Fruit fly (Drosophila melanogaster) whole organism, embryonic: ENCODE data around the gene Tsp2A.
A peak's percentile ranks its signal among the peaks of the same experiment; 100 is the strongest.

ENCODE experiments used
- Antp ChIP-seq: fragments of 200-800 bp; sonication (Bioruptor generic); optimal IDR thresholded peaks from 3 replicates; lab custom pipeline; 2016; ENCODE audit warnings: missing biosample characterization, missing genetic modification characterization
- Atf-2 ChIP-seq: fragments of 200-800 bp; sonication (Bioruptor generic); optimal IDR thresholded peaks from 2 replicates; lab custom pipeline; 2016; ENCODE audit warnings: missing biosample characterization, missing genetic modification characterization
- CG10654 ChIP-seq: fragments of 200-800 bp; sonication (Bioruptor generic); optimal IDR thresholded peaks from 2 replicates; lab custom pipeline; 2016; ENCODE audit warnings: missing biosample characterization, missing genetic modification characterization
- CG11504 ChIP-seq: fragments of 200-800 bp; sonication (Bioruptor generic); optimal IDR thresholded peaks from 3 replicates; lab custom pipeline; 2019; ENCODE audit warnings: missing biosample characterization, mild to moderate bottlenecking, missing genetic modification characterization, moderate library complexity
- CG11560 ChIP-seq: fragments of 200-800 bp; sonication (Bioruptor generic); IDR thresholded peaks from 3 replicates; pipeline ENCODE4 v1.3.6; 2022; ENCODE audit warnings: missing biosample characterization, missing genetic modification characterization
- CG13296 ChIP-seq: fragments of 200-800 bp; sonication (Bioruptor generic); optimal IDR thresholded peaks from 3 replicates; lab custom pipeline; 2018; ENCODE audit warnings: missing biosample characterization, mild to moderate bottlenecking, missing genetic modification characterization
- CG13894 ChIP-seq: fragments of 200-800 bp; sonication (Bioruptor generic); optimal IDR thresholded peaks from 3 replicates; lab custom pipeline; 2018; ENCODE audit warnings: missing biosample characterization, mild to moderate bottlenecking, missing genetic modification characterization, moderate library complexity
- CG15514 ChIP-seq: fragments of 200-800 bp; sonication (Bioruptor generic); optimal IDR thresholded peaks from 3 replicates; lab custom pipeline; 2017; ENCODE audit warnings: missing biosample characterization, missing genetic modification characterization, mild to moderate bottlenecking, moderate library complexity, missing genetic modification reagents
- CG17802 ChIP-seq: fragments of 200-800 bp; sonication (Bioruptor generic); optimal IDR thresholded peaks from 2 replicates; lab custom pipeline; 2018; ENCODE audit warnings: missing biosample characterization, mild to moderate bottlenecking, missing genetic modification characterization, moderate library complexity
- CG17912 ChIP-seq: fragments of 200-800 bp; sonication (Bioruptor generic); optimal IDR thresholded peaks from 2 replicates; lab custom pipeline; 2018; ENCODE audit warnings: missing biosample characterization, mild to moderate bottlenecking, missing genetic modification characterization
- CG2202 ChIP-seq: fragments of 200-800 bp; sonication (Bioruptor generic); optimal IDR thresholded peaks from 2 replicates; lab custom pipeline; 2018; ENCODE audit warnings: missing biosample characterization, mild to moderate bottlenecking, missing genetic modification characterization
- CG2712 ChIP-seq: fragments of 200-800 bp; optimal IDR thresholded peaks from 3 replicates; lab custom pipeline; 2019; ENCODE audit warnings: missing biosample characterization, mild to moderate bottlenecking, missing genetic modification characterization, moderate library complexity
- CG30403 ChIP-seq: fragments of 200-800 bp; sonication (Bioruptor generic); optimal IDR thresholded peaks from 3 replicates; lab custom pipeline; 2016; ENCODE audit warnings: missing biosample characterization, missing genetic modification characterization
- CG3065 ChIP-seq: fragments of 200-800 bp; sonication (Bioruptor generic); optimal IDR thresholded peaks from 2 replicates; lab custom pipeline; 2016; ENCODE audit warnings: missing biosample characterization, missing genetic modification characterization
- CG34224 ChIP-seq: fragments of 200-800 bp; sonication (Bioruptor generic); IDR thresholded peaks from 3 replicates; pipeline ENCODE4 v1.3.6; 2022; ENCODE audit warnings: missing biosample characterization, missing genetic modification characterization; ENCODE audit not compliant: partially characterized antibody
- CG3995 ChIP-seq: fragments of 200-800 bp; sonication (Bioruptor generic); optimal IDR thresholded peaks from 3 replicates; lab custom pipeline; 2016; ENCODE audit warnings: missing biosample characterization, missing genetic modification characterization
- CG6791 ChIP-seq: fragments of 200-800 bp; sonication (Bioruptor generic); IDR thresholded peaks from 3 replicates; pipeline ENCODE4 v1.3.6; 2022; ENCODE audit warnings: missing biosample characterization, missing genetic modification characterization; ENCODE audit not compliant: partially characterized antibody
- Dek ChIP-seq: fragments of 200-800 bp; sonication (Bioruptor generic); optimal IDR thresholded peaks from 3 replicates; lab custom pipeline; 2019; ENCODE audit warnings: missing biosample characterization, mild to moderate bottlenecking, missing genetic modification characterization, moderate library complexity
- Elba2 ChIP-seq: fragments of 200-800 bp; sonication (Bioruptor generic); optimal IDR thresholded peaks from 3 replicates; lab custom pipeline; 2016; ENCODE audit warnings: missing biosample characterization, missing genetic modification characterization
- Ets65A ChIP-seq: fragments of 200-800 bp; sonication (Bioruptor generic); peaks from one replicate; lab custom pipeline; 2016; ENCODE audit warnings: missing biosample characterization, missing genetic modification characterization
- Fer3 ChIP-seq: fragments of 200-800 bp; sonication (Bioruptor generic); optimal IDR thresholded peaks from 2 replicates; lab custom pipeline; 2018; ENCODE audit warnings: missing biosample characterization, mild to moderate bottlenecking, missing genetic modification characterization, moderate library complexity
- HLHmδ ChIP-seq: fragments of 200-800 bp; sonication (Bioruptor generic); optimal IDR thresholded peaks from 2 replicates; lab custom pipeline; 2018; ENCODE audit warnings: missing biosample characterization, mild to moderate bottlenecking, missing genetic modification characterization, moderate library complexity
- MBD-R2 ChIP-seq: fragments of 200-800 bp; sonication (Bioruptor generic); IDR thresholded peaks from 2 replicates; pipeline ENCODE4 v1.3.6; 2022; ENCODE audit warnings: missing biosample characterization, missing genetic modification characterization
- Med ChIP-seq: fragments of 200-800 bp; sonication (Bioruptor generic); peaks from one replicate; lab custom pipeline; 2016; ENCODE audit warnings: missing biosample characterization, missing genetic modification characterization, mild to moderate bottlenecking, inconsistent platforms, moderate library complexity
- Myb ChIP-seq: fragments of 200-800 bp; sonication (Bioruptor generic); optimal IDR thresholded peaks from 2 replicates; lab custom pipeline; 2016; ENCODE audit warnings: missing biosample characterization, missing genetic modification characterization
- NK7.1 ChIP-seq: fragments of 200-800 bp; sonication (Bioruptor generic); optimal IDR thresholded peaks from 3 replicates; lab custom pipeline; 2016; ENCODE audit warnings: missing biosample characterization, missing genetic modification characterization
- Nf-YB ChIP-seq: fragments of 200-800 bp; sonication (Bioruptor generic); optimal IDR thresholded peaks from 3 replicates; lab custom pipeline; 2019; ENCODE audit warnings: missing biosample characterization, mild to moderate bottlenecking, missing genetic modification characterization, moderate library complexity
- Scr ChIP-seq: fragments of 200-800 bp; sonication (Bioruptor generic); IDR thresholded peaks from 2 replicates; pipeline ENCODE4 v1.3.6; 2022; ENCODE audit warnings: missing biosample characterization, missing genetic modification characterization; ENCODE audit not compliant: partially characterized antibody
- Sox102F ChIP-seq: fragments of 200-800 bp; sonication (Bioruptor generic); optimal IDR thresholded peaks from 2 replicates; lab custom pipeline; 2018; ENCODE audit warnings: missing biosample characterization, mild to moderate bottlenecking, missing genetic modification characterization, moderate library complexity
- Xbp1 ChIP-seq: fragments of 200-800 bp; sonication (Bioruptor generic); optimal IDR thresholded peaks from 3 replicates; lab custom pipeline; 2016; ENCODE audit warnings: missing biosample characterization, mild to moderate bottlenecking, missing genetic modification characterization
- amos ChIP-seq: fragments of 200-800 bp; sonication (Bioruptor generic); IDR thresholded peaks from 2 replicates; pipeline ENCODE4 v1.3.6; 2022; ENCODE audit warnings: missing biosample characterization, missing genetic modification characterization; ENCODE audit not compliant: partially characterized antibody
- bsh ChIP-seq, 2 experiments: fragments of 200-800 bp; sonication (Bioruptor generic); optimal IDR thresholded peaks; 2 replicates each; lab custom pipeline; 2017 to 2018; ENCODE audit warnings: mild to moderate bottlenecking in 2 of 2, missing biosample characterization in 2 of 2, missing genetic modification characterization in 2 of 2, moderate library complexity in 1 of 2
- caup ChIP-seq: fragments of 200-800 bp; sonication (Bioruptor generic); optimal IDR thresholded peaks from 3 replicates; lab custom pipeline; 2017; ENCODE audit warnings: missing biosample characterization, mild to moderate bottlenecking, missing genetic modification characterization, moderate library complexity; ENCODE audit not compliant: severe bottlenecking
- dpn ChIP-seq, 2 experiments: fragments of 200-800 bp; sonication (Bioruptor generic); optimal IDR thresholded peaks; 3 replicates each; lab custom pipeline; 2016; ENCODE audit warnings: missing biosample characterization in 2 of 2, missing genetic modification characterization in 2 of 2
- emc ChIP-seq: fragments of 200-800 bp; sonication (Bioruptor generic); optimal IDR thresholded peaks from 2 replicates; lab custom pipeline; 2016; ENCODE audit warnings: missing biosample characterization, missing genetic modification characterization
- eve ChIP-seq, 2 experiments: fragments of >200 bp; optimal IDR thresholded peaks; 2 replicates each; lab custom pipeline; 2017; ENCODE audit warnings: missing biosample characterization in 2 of 2, missing genetic modification characterization in 2 of 2
- grn ChIP-seq: fragments of 200-800 bp; sonication (Bioruptor generic); optimal IDR thresholded peaks from 3 replicates; lab custom pipeline; 2017; ENCODE audit warnings: missing biosample characterization, missing genetic modification characterization
- jing ChIP-seq: fragments of 200-800 bp; sonication (Bioruptor generic); optimal IDR thresholded peaks from 2 replicates; lab custom pipeline; 2018; ENCODE audit warnings: missing biosample characterization, mild to moderate bottlenecking, missing genetic modification characterization
- jumu ChIP-seq: fragments of 200-800 bp; sonication (Bioruptor generic); optimal IDR thresholded peaks from 3 replicates; lab custom pipeline; 2016; ENCODE audit warnings: missing biosample characterization, missing genetic modification characterization
- lola ChIP-seq, 3 experiments: fragments of >200 bp in 2 of 3; fragments of 200-800 bp in 1 of 3; sonication (Bioruptor generic) in 1 of 3; optimal IDR thresholded peaks; 2 replicates each; lab custom pipeline; 2017 to 2019; ENCODE audit warnings: missing biosample characterization in 3 of 3, missing genetic modification characterization in 3 of 3, mild to moderate bottlenecking in 1 of 3, moderate library complexity in 1 of 3
- maf-S ChIP-seq: fragments of 200-800 bp; sonication (Bioruptor generic); optimal IDR thresholded peaks from 2 replicates; lab custom pipeline; 2016; ENCODE audit warnings: missing biosample characterization, missing genetic modification characterization
- nau ChIP-seq: fragments of 200-800 bp; sonication (Bioruptor generic); optimal IDR thresholded peaks from 3 replicates; lab custom pipeline; 2017; ENCODE audit warnings: missing biosample characterization, mild to moderate bottlenecking, missing genetic modification characterization, missing genetic modification reagents
- nerfin-2 ChIP-seq: fragments of 200-800 bp; sonication (Bioruptor generic); IDR thresholded peaks from 2 replicates; pipeline ENCODE4 v1.3.6; 2022; ENCODE audit warnings: missing biosample characterization, missing genetic modification characterization; ENCODE audit not compliant: partially characterized antibody
- onecut ChIP-seq: fragments of 200-800 bp; sonication (Bioruptor generic); IDR thresholded peaks from 2 replicates; pipeline ENCODE4 v1.3.6; 2022; ENCODE audit warnings: missing biosample characterization, missing genetic modification characterization
- pb ChIP-seq: fragments of 200-800 bp; sonication (Bioruptor generic); optimal IDR thresholded peaks from 3 replicates; lab custom pipeline; 2016; ENCODE audit warnings: missing biosample characterization, missing genetic modification characterization
- peb ChIP-seq: fragments of 200-800 bp; sonication (Bioruptor generic); IDR thresholded peaks from 2 replicates; pipeline ENCODE4 v1.3.6; 2022; ENCODE audit warnings: missing biosample characterization, missing genetic modification characterization
- pzg ChIP-seq: fragments of 200-800 bp; sonication (Bioruptor generic); optimal IDR thresholded peaks from 3 replicates; lab custom pipeline; 2018; ENCODE audit warnings: missing biosample characterization, mild to moderate bottlenecking, missing genetic modification characterization, moderate library complexity
- shn ChIP-seq: fragments of 200-800 bp; sonication (Bioruptor generic); optimal IDR thresholded peaks from 3 replicates; lab custom pipeline; 2016; ENCODE audit warnings: missing biosample characterization, missing genetic modification characterization
- stc ChIP-seq: fragments of 200-800 bp; sonication (Bioruptor generic); IDR thresholded peaks from 2 replicates; pipeline ENCODE4 v1.3.6; 2022; ENCODE audit warnings: missing biosample characterization, missing genetic modification characterization
- ttk ChIP-seq: fragments of 200-800 bp; sonication (Bioruptor generic); IDR thresholded peaks from 2 replicates; pipeline ENCODE4 v2.1.2; 2022; ENCODE audit warnings: missing biosample characterization, missing genetic modification characterization

Tsp2A gene

DNA sequence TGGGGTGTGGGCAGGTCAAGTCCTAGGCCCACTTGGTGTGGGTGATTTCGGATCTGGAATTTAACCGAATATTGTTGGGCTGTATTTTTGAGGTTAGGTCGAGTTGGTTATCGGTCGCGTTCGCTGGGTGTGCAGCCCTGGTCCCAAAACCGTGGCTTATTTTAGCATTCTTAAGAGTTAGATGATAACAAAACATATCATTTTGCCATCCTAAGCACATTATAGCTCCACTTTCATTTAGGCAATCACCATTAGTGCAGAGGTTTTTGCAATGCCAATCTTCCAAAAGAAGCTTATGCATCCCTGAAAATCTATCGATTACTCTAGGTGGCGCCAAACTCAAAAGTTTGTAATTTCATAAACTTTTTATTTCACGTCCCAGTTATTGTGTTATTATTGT, 2.9 kb downstream of the Tsp2A start, which contains the start of gene MTPAP (continued):
- TF ChIP-seq CG3065 (GFP tag; lab: Kevin White, UChicago) (no peak), CG6791 (GFP tag; lab: Robert Waterston, UW) (0 out of 3 replicates have a peak, but pooled peaks have one; percentile 29), Fer3 (tag; lab: Kevin White, UChicago) (no peak), Xbp1 (GFP tag; lab: Kevin White, UChicago) (peak; percentile 23), grn (GFP tag; lab: Kevin White, UChicago) (no peak), CG30403 (GFP tag; lab: Kevin White, UChicago) (peak; percentile 15), MBD-R2 (GFP tag; lab: Robert Waterston, UW) (peak; percentile 72), CG2202 (tag; lab: Kevin White, UChicago) (no peak), Elba2 (GFP tag; lab: Kevin White, UChicago) (no peak), NK7.1 (no peak), CG34224 (GFP tag; lab: Robert Waterston, UW) (peak; percentile 65; the same call in 2 of the 3 replicates), jumu (GFP tag; lab: Kevin White, UChicago) (peak; percentile 30), pb (GFP tag; lab: Kevin White, UChicago) (peak; percentile 2), eve (GFP tag; optimal IDR thresholded peaks at IDR 0.05; lab: Kevin White, UChicago) (no peak), jing (GFP tag; lab: Kevin White, UChicago) (no peak), Sox102F (GFP tag; lab: Kevin White, UChicago) (no peak), nerfin-2 (GFP tag; lab: Robert Waterston, UW) (peak; percentile 66), CG11504 (tag; lab: Kevin White, UChicago) (no peak), Atf-2 (GFP tag; lab: Kevin White, UChicago) (no peak), bsh (GFP tag; optimal IDR thresholded peaks at IDR 0.05; lab: Kevin White, UChicago) (no peak), CG3995 (GFP tag; lab: Kevin White, UChicago) (no peak), ttk (GFP tag; lab: Robert Waterston, UW) (no peak), pzg (GFP tag; lab: Kevin White, UChicago) (peak; percentile 49), Dek (tag; lab: Kevin White, UChicago) (no peak), caup (GFP tag; lab: Kevin White, UChicago) (no peak), CG17912 (no peak), onecut (GFP tag; lab: Robert Waterston, UW) (no peak), emc (GFP tag; lab: Kevin White, UChicago) (no peak), CG13296 (no peak), peb (GFP tag; lab: Robert Waterston, UW) (no peak), CG17802 (tag; lab: Kevin White, UChicago) (no peak), CG10654 (GFP tag; lab: Kevin White, UChicago) (no peak), CG2712 (peak; percentile 39), Nf-YB (GFP tag; lab: Kevin White, UChicago) (no peak), dpn (GFP tag; optimal IDR thresholded peaks at IDR 0.05; lab: Kevin White, UChicago) (peak in 1 of 2 experiments; percentile 39), Antp (GFP tag; lab: Kevin White, UChicago) (peak; percentile 14), CG13894 (tag; lab: Kevin White, UChicago) (no peak), Myb (GFP tag; lab: Kevin White, UChicago) (peak; percentile 69), amos (peak; percentile 49; the same call in 1 of the 2 replicates), lola (GFP tag; optimal IDR thresholded peaks at IDR 0.05; lab: Kevin White, UChicago) (peak in 1 of 3 experiments; percentile 4), CG15514 (GFP tag; lab: Kevin White, UChicago) (peak; percentile 70), shn (GFP tag; lab: Kevin White, UChicago) (no peak), nau (GFP tag; lab: Kevin White, UChicago) (no peak), Med (GFP tag; lab: Kevin White, UChicago) (peak; percentile 84), HLHmδ (GFP tag; lab: Kevin White, UChicago) (no peak), maf-S (GFP tag; lab: Kevin White, UChicago) (no peak), Scr (GFP tag; lab: Robert Waterston, UW) (peak; percentile 70), CG11560 (peak; percentile 53; the same call in 1 of the 3 replicates), Ets65A (GFP tag; lab: Kevin White, UChicago) (no peak), stc (GFP tag; lab: Robert Waterston, UW) (no peak)
